Fruit fly (Drosophila melanogaster) whole organism, embryonic: ENCODE data around the gene CG33795.
A peak's percentile ranks its signal among the peaks of the same experiment; 100 is the strongest.

Source experiments
- Ada2b ChIP-seq: fragments of 200-800 bp; sonication (Bioruptor generic); IDR thresholded peaks from 2 replicates; pipeline ENCODE4 v1.3.6; 2022; ENCODE audit warnings: missing biosample characterization, missing genetic modification characterization
- Adf1 ChIP-seq: fragments of 200-800 bp; sonication (Bioruptor generic); IDR thresholded peaks from 2 replicates; pipeline ENCODE4 v1.3.6; 2022; ENCODE audit warnings: missing biosample characterization, missing genetic modification characterization
- CG10321 ChIP-seq: fragments of 200-800 bp; sonication (Bioruptor generic); IDR thresholded peaks from 2 replicates; pipeline ENCODE4 v1.3.6; 2022; ENCODE audit warnings: missing biosample characterization, missing genetic modification characterization
- CG10462 ChIP-seq: fragments of 200-800 bp; sonication (Bioruptor generic); optimal IDR thresholded peaks from 2 replicates; lab custom pipeline; 2016; ENCODE audit warnings: missing biosample characterization, missing genetic modification characterization
- CG11093 ChIP-seq: fragments of 200-800 bp; sonication (Bioruptor generic); IDR thresholded peaks from 3 replicates; pipeline ENCODE4 v1.3.6; 2022; ENCODE audit warnings: missing biosample characterization, missing genetic modification characterization
- CG14667 ChIP-seq: fragments of 200-800 bp; sonication (Bioruptor generic); IDR thresholded peaks from 2 replicates; pipeline ENCODE4 v1.3.6; 2022; ENCODE audit warnings: missing biosample characterization, missing genetic modification characterization
- CG17186 ChIP-seq: fragments of 200-800 bp; sonication (Bioruptor generic); optimal IDR thresholded peaks from 3 replicates; lab custom pipeline; 2017; ENCODE audit warnings: missing biosample characterization, missing genetic modification reagents, missing genetic modification characterization
- CG17359 ChIP-seq: fragments of 200-800 bp; sonication (Bioruptor generic); optimal IDR thresholded peaks from 3 replicates; lab custom pipeline; 2018; ENCODE audit warnings: missing biosample characterization, mild to moderate bottlenecking, missing genetic modification characterization, moderate library complexity
- CG1832 ChIP-seq: fragments of 200-800 bp; sonication (Bioruptor generic); optimal IDR thresholded peaks from 2 replicates; lab custom pipeline; 2017; ENCODE audit warnings: missing biosample characterization, mild to moderate bottlenecking, missing genetic modification characterization, inconsistent platforms
- CG18619 ChIP-seq: fragments of 200-800 bp; sonication (Bioruptor generic); optimal IDR thresholded peaks from 3 replicates; lab custom pipeline; 2017; ENCODE audit warnings: missing biosample characterization, mild to moderate bottlenecking, missing genetic modification characterization
- CG2199 ChIP-seq: fragments of 200-800 bp; sonication (Bioruptor generic); IDR thresholded peaks from 3 replicates; pipeline ENCODE4 v1.3.6; 2022; ENCODE audit warnings: missing biosample characterization, missing genetic modification characterization
- CG31441 ChIP-seq: fragments of 200-800 bp; sonication (Bioruptor generic); IDR thresholded peaks from 2 replicates; pipeline ENCODE4 v1.3.6; 2022; ENCODE audit warnings: missing biosample characterization, missing genetic modification characterization
- CG32767 ChIP-seq: fragments of 200-800 bp; sonication (Bioruptor generic); IDR thresholded peaks from 2 replicates; pipeline ENCODE4 v1.3.6; 2022; ENCODE audit warnings: missing biosample characterization, missing genetic modification characterization
- CG4820 ChIP-seq: fragments of 200-800 bp; sonication (Bioruptor generic); optimal IDR thresholded peaks from 3 replicates; lab custom pipeline; 2016; ENCODE audit warnings: missing biosample characterization, missing genetic modification characterization
- CG5245 ChIP-seq: fragments of 200-800 bp; sonication (Bioruptor generic); optimal IDR thresholded peaks from 3 replicates; lab custom pipeline; 2016; ENCODE audit warnings: missing biosample characterization, missing genetic modification characterization
- CG6175 ChIP-seq: fragments of 200-800 bp; sonication (Bioruptor generic); IDR thresholded peaks from 3 replicates; pipeline ENCODE4 v1.3.6; 2022; ENCODE audit warnings: missing biosample characterization, missing genetic modification characterization
- CG7963 ChIP-seq: fragments of 200-800 bp; sonication (Bioruptor generic); IDR thresholded peaks from 3 replicates; pipeline ENCODE4 v1.3.6; 2022; ENCODE audit warnings: missing biosample characterization, missing genetic modification characterization; ENCODE audit not compliant: partially characterized antibody
- CG8290 ChIP-seq, 3 experiments: fragments of 200-800 bp; sonication (Bioruptor generic); optimal IDR thresholded peaks; 2 replicates each; lab custom pipeline; 2016 to 2019; ENCODE audit warnings: missing biosample characterization in 3 of 3, missing genetic modification characterization in 3 of 3, mild to moderate bottlenecking in 2 of 3, moderate library complexity in 1 of 3
- Camta ChIP-seq: fragments of 200-800 bp; sonication (Bioruptor generic); optimal IDR thresholded peaks from 2 replicates; lab custom pipeline; 2016; ENCODE audit warnings: missing biosample characterization, missing genetic modification characterization
- Deaf1 ChIP-seq: fragments of 200-800 bp; optimal IDR thresholded peaks from 3 replicates; lab custom pipeline; 2019; ENCODE audit warnings: missing biosample characterization, mild to moderate bottlenecking, missing genetic modification characterization, moderate library complexity
- H15 ChIP-seq: fragments of 200-800 bp; sonication (Bioruptor generic); IDR thresholded peaks from 3 replicates; pipeline ENCODE4 v1.3.6; 2022; ENCODE audit warnings: missing biosample characterization, missing genetic modification characterization
- Hand ChIP-seq: fragments of 200-800 bp; sonication (Bioruptor generic); optimal IDR thresholded peaks from 2 replicates; lab custom pipeline; 2017; ENCODE audit warnings: mild to moderate bottlenecking, missing biosample characterization, missing genetic modification reagents, missing genetic modification characterization
- Hr3 ChIP-seq: fragments of 200-800 bp; sonication (Bioruptor generic); optimal IDR thresholded peaks from 3 replicates; lab custom pipeline; 2016; ENCODE audit warnings: missing biosample characterization, missing genetic modification characterization
- MBD-R2 ChIP-seq: fragments of 200-800 bp; sonication (Bioruptor generic); IDR thresholded peaks from 2 replicates; pipeline ENCODE4 v1.3.6; 2022; ENCODE audit warnings: missing biosample characterization, missing genetic modification characterization
- Mad ChIP-seq: fragments of 200-800 bp; sonication (Bioruptor generic); optimal IDR thresholded peaks from 2 replicates; lab custom pipeline; 2016; ENCODE audit warnings: missing biosample characterization, missing genetic modification characterization
- Max ChIP-seq: fragments of 200-800 bp; sonication (Bioruptor generic); optimal IDR thresholded peaks from 2 replicates; lab custom pipeline; 2016; ENCODE audit warnings: missing biosample characterization, mild to moderate bottlenecking, missing genetic modification characterization
- NFAT ChIP-seq: fragments of 200-800 bp; sonication (Bioruptor generic); IDR thresholded peaks from 2 replicates; pipeline ENCODE4 v1.3.6; 2022; ENCODE audit warnings: missing biosample characterization, missing genetic modification characterization
- NfI ChIP-seq: fragments of 200-800 bp; sonication (Bioruptor generic); optimal IDR thresholded peaks from 3 replicates; lab custom pipeline; 2018; ENCODE audit warnings: missing biosample characterization, mild to moderate bottlenecking, missing genetic modification characterization, moderate library complexity
- Oli ChIP-seq: fragments of 200-800 bp; sonication (Bioruptor generic); optimal IDR thresholded peaks from 2 replicates; lab custom pipeline; 2018; ENCODE audit warnings: missing biosample characterization, mild to moderate bottlenecking, missing genetic modification characterization, moderate library complexity
- Pdp1 ChIP-seq, 2 experiments: fragments of 200-800 bp; sonication (Bioruptor generic); optimal IDR thresholded peaks; 3 replicates each; lab custom pipeline; 2016; ENCODE audit warnings: missing biosample characterization in 2 of 2, missing genetic modification characterization in 2 of 2, mild to moderate bottlenecking in 1 of 2, moderate library complexity in 1 of 2
- Ssrp ChIP-seq: fragments of 200-800 bp; sonication (Bioruptor generic); optimal IDR thresholded peaks from 2 replicates; lab custom pipeline; 2018; ENCODE audit warnings: missing biosample characterization, mild to moderate bottlenecking, missing genetic modification characterization, moderate library complexity
- Tbp ChIP-seq: fragments of >200 bp; optimal IDR thresholded peaks from 2 replicates; lab custom pipeline; 2018; ENCODE audit warnings: missing biosample characterization, missing genetic modification characterization
- br ChIP-seq: fragments of >200 bp; optimal IDR thresholded peaks from 2 replicates; lab custom pipeline; 2017
- ci ChIP-seq: fragments of 200-800 bp; sonication (Bioruptor generic); IDR thresholded peaks from 3 replicates; pipeline ENCODE4 v1.3.6; 2022; ENCODE audit warnings: missing biosample characterization, missing genetic modification characterization
- gfzf ChIP-seq: fragments of 200-800 bp; sonication (Bioruptor generic); optimal IDR thresholded peaks from 2 replicates; lab custom pipeline; 2016; ENCODE audit warnings: missing biosample characterization, mild to moderate bottlenecking, missing genetic modification characterization, moderate library complexity
- hbn ChIP-seq: fragments of 200-800 bp; sonication (Bioruptor generic); IDR thresholded peaks from 2 replicates; pipeline ENCODE4 v1.3.6; 2022; ENCODE audit warnings: missing biosample characterization, missing genetic modification characterization; ENCODE audit not compliant: partially characterized antibody
- hth ChIP-seq: fragments of >200 bp; optimal IDR thresholded peaks from 2 replicates; lab custom pipeline; 2017; ENCODE audit warnings: inconsistent platforms
- ind ChIP-seq: fragments of 200-800 bp; sonication (Bioruptor generic); optimal IDR thresholded peaks from 3 replicates; lab custom pipeline; 2016; ENCODE audit warnings: missing biosample characterization, missing genetic modification characterization
- insv ChIP-seq, 2 experiments: fragments of 200-800 bp; sonication (Bioruptor generic); optimal IDR thresholded peaks; 3 replicates each; lab custom pipeline; 2016 to 2018; ENCODE audit warnings: missing biosample characterization in 2 of 2, missing genetic modification characterization in 2 of 2
- nerfin-1 ChIP-seq: fragments of 200-800 bp; sonication (Bioruptor generic); optimal IDR thresholded peaks from 3 replicates; lab custom pipeline; 2019; ENCODE audit warnings: missing biosample characterization, mild to moderate bottlenecking, missing genetic modification characterization, moderate library complexity
- nom ChIP-seq: fragments of 200-800 bp; sonication (Bioruptor generic); optimal IDR thresholded peaks from 2 replicates; lab custom pipeline; 2017; ENCODE audit warnings: missing biosample characterization, missing genetic modification characterization, mild to moderate bottlenecking, moderate library complexity, missing genetic modification reagents
- peb ChIP-seq: fragments of 200-800 bp; sonication (Bioruptor generic); IDR thresholded peaks from 2 replicates; pipeline ENCODE4 v1.3.6; 2022; ENCODE audit warnings: missing biosample characterization, missing genetic modification characterization
- pros ChIP-seq: fragments of 200-800 bp; sonication (Bioruptor generic); optimal IDR thresholded peaks from 3 replicates; lab custom pipeline; 2019; ENCODE audit warnings: missing biosample characterization, mild to moderate bottlenecking, missing genetic modification characterization, moderate library complexity
- pum ChIP-seq: fragments of 200-800 bp; sonication (Bioruptor generic); optimal IDR thresholded peaks from 2 replicates; lab custom pipeline; 2016; ENCODE audit warnings: missing biosample characterization, missing genetic modification characterization
- sens-2 ChIP-seq: fragments of 200-800 bp; sonication (Bioruptor generic); IDR thresholded peaks from 2 replicates; pipeline ENCODE4 v1.3.6; 2022; ENCODE audit warnings: missing biosample characterization, missing genetic modification characterization
- slbo ChIP-seq: fragments of 200-800 bp; sonication (Bioruptor generic); IDR thresholded peaks from 2 replicates; pipeline ENCODE4 v1.3.6; 2022; ENCODE audit warnings: missing biosample characterization, missing genetic modification characterization
- slp2 ChIP-seq: fragments of 200-800 bp; sonication (Bioruptor generic); optimal IDR thresholded peaks from 2 replicates; lab custom pipeline; 2016; ENCODE audit warnings: missing biosample characterization, missing genetic modification characterization
- tll ChIP-seq, 2 experiments: fragments of 200-800 bp in 1 of 2; fragments of >200 bp in 1 of 2; sonication (Bioruptor generic) in 1 of 2; optimal IDR thresholded peaks; 2 replicates each; lab custom pipeline; 2017 to 2019; ENCODE audit warnings: missing biosample characterization in 2 of 2, missing genetic modification characterization in 2 of 2, mild to moderate bottlenecking in 1 of 2, moderate library complexity in 1 of 2
- zen ChIP-seq: fragments of 200-800 bp; sonication (Bioruptor generic); optimal IDR thresholded peaks from 3 replicates; lab custom pipeline; 2018; ENCODE audit warnings: missing biosample characterization, mild to moderate bottlenecking, missing genetic modification characterization, moderate library complexity

CG33795 gene

DNA sequence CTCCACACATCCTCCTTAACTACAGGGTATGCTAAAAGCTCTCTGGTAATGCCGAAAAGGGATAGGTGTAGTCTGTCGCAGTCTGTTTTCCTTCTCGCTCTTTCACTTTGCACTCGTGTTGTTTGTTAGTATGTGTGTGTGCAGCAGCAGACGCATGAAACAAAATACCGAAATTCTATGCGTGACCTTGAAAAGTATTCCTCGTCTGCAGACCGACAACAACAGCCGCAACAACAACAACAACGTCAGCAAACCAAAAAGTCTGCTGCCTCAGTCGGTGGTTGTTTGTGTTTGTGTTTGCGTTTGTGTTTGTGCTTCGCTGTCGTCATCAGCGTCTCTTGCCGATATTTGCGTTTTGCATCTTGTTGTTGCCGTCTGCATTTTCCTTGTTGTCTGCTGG is 7.3 kb upstream of the CG33795 start (continued):
- TF ChIP-seq slbo (GFP tag; lab: Robert Waterston, UW): no peak
- no peak for TF ChIP-seq Ada2b
- TF ChIP-seq pros: peak; percentile 32
- no peak for TF ChIP-seq CG5245 (GFP tag; lab: Kevin White, UChicago)
- no peak for TF ChIP-seq CG14667 (GFP tag; lab: Robert Waterston, UW)
- TF ChIP-seq gfzf: no peak
- TF ChIP-seq Oli (tag; lab: Kevin White, UChicago): no peak
- TF ChIP-seq hth (lab: Kevin White, UChicago): no peak
- no peak for TF ChIP-seq CG4820
- TF ChIP-seq Tbp (GFP tag; lab: Kevin White, UChicago): no peak
- TF ChIP-seq nom (GFP tag; lab: Kevin White, UChicago): peak; percentile 21
- TF ChIP-seq sens-2 (GFP tag; lab: Robert Waterston, UW): no peak
- peak; percentile 41 for TF ChIP-seq nerfin-1 (tag; lab: Kevin White, UChicago)
- no peak for TF ChIP-seq CG17359 (tag; lab: Kevin White, UChicago)
- peak; percentile 52 for TF ChIP-seq zen
- no peak for TF ChIP-seq CG32767
- TF ChIP-seq br (lab: Kevin White, UChicago): no peak
- TF ChIP-seq CG6175 (GFP tag; lab: Robert Waterston, UW): no peak
- TF ChIP-seq Mad (GFP tag; lab: Kevin White, UChicago): no peak
- peak; percentile 62; the same call in 1 of the 3 replicates for TF ChIP-seq CG2199 (GFP tag; lab: Robert Waterston, UW)
- peak in 1 of 2 experiments; percentile 25 for TF ChIP-seq tll (GFP tag; optimal IDR thresholded peaks at IDR 0.05; lab: Kevin White, UChicago)
- TF ChIP-seq CG7963: no peak
- no peak for TF ChIP-seq slp2
- TF ChIP-seq Hand (GFP tag; lab: Kevin White, UChicago): no peak
- no peak for TF ChIP-seq NFAT (GFP tag; lab: Robert Waterston, UW)
- TF ChIP-seq H15 (GFP tag; lab: Robert Waterston, UW): 0 out of 3 replicates have a peak, but pooled peaks have one; percentile 34
- TF ChIP-seq peb (GFP tag; lab: Robert Waterston, UW): no peak
- TF ChIP-seq Pdp1 (GFP tag; optimal IDR thresholded peaks at IDR 0.05; lab: Kevin White, UChicago): no peak
- no peak for TF ChIP-seq CG11093 (GFP tag; lab: Robert Waterston, UW)
- peak; percentile 23; the same call in 1 of the 3 replicates for TF ChIP-seq ci (GFP tag; lab: Robert Waterston, UW)
- TF ChIP-seq CG10321 (GFP tag; lab: Robert Waterston, UW): no peak
- TF ChIP-seq Hr3 (GFP tag; lab: Kevin White, UChicago): no peak
- TF ChIP-seq CG17186 (GFP tag; lab: Kevin White, UChicago): no peak
- TF ChIP-seq CG31441 (GFP tag; lab: Robert Waterston, UW): no peak
- peak; percentile 29 for TF ChIP-seq Deaf1 (tag; lab: Kevin White, UChicago)
- TF ChIP-seq NfI: no peak
- TF ChIP-seq insv (GFP tag; optimal IDR thresholded peaks at IDR 0.05; lab: Kevin White, UChicago): no peak
- no peak for TF ChIP-seq ind (GFP tag; lab: Kevin White, UChicago)
- no peak for TF ChIP-seq CG10462 (GFP tag; lab: Kevin White, UChicago)
- TF ChIP-seq CG1832 (GFP tag; lab: Kevin White, UChicago): no peak
- TF ChIP-seq Max (GFP tag; lab: Kevin White, UChicago): no peak
- TF ChIP-seq MBD-R2 (GFP tag; lab: Robert Waterston, UW): no peak
- TF ChIP-seq Camta (GFP tag; lab: Kevin White, UChicago): no peak
- TF ChIP-seq Adf1 (GFP tag; lab: Robert Waterston, UW): no peak
- TF ChIP-seq hbn (GFP tag; lab: Robert Waterston, UW): no peak
- no peak for TF ChIP-seq pum (GFP tag; lab: Kevin White, UChicago)
- no peak for TF ChIP-seq CG18619 (GFP tag; lab: Kevin White, UChicago)
- no peak for TF ChIP-seq Ssrp (tag; lab: Kevin White, UChicago)
- no peak for TF ChIP-seq CG8290 (GFP tag; optimal IDR thresholded peaks at IDR 0.05; lab: Kevin White, UChicago)
- no peak for TF ChIP-seq CG8290 (tag; optimal IDR thresholded peaks at IDR 0.05; lab: Kevin White, UChicago)
